Fruit fly (Drosophila melanogaster): ENCODE data around the gene CG2938.

Gene CG2938

DNA sequence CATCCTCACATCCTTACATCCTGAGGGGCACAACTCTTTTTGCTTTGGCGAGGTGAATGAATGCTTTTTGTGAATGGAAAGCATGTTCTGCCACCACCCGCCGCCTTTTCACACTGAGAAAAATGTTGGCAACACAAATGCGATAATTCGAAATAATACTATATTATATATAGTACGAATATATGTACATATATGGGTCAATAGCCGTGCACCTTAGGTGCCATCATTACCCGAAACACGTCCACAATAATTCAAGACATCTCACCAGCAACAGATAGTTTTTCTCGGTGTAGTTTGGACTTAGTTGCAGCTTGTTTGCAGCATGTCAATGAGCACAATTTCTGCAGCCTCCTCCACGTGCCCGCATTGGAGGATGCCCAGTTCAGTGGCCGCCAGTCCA, 4.6 kb downstream of the CG2938 start (continued):
- peak; percentile 6 for TF ChIP-seq dmrt11E (tag; optimal IDR thresholded peaks at IDR 0.05)
- TF ChIP-seq prd (optimal IDR thresholded peaks at IDR 0.05): no peak
- peak; percentile 65; the same call in 2 of the 3 replicates for TF ChIP-seq prd (GFP tag; IDR thresholded peaks at IDR 0.05)
- TF ChIP-seq CG18599 (GFP tag; optimal IDR thresholded peaks at IDR 0.05): peak; percentile 3
- peak; percentile 3 for TF ChIP-seq CG12769 (tag; optimal IDR thresholded peaks at IDR 0.05)
- TF ChIP-seq Xbp1 (GFP tag; optimal IDR thresholded peaks at IDR 0.05): peak; percentile 27
- no peak; the same call in 1 of the 2 replicates for TF ChIP-seq CG32532 (GFP tag; IDR thresholded peaks at IDR 0.05)
- TF ChIP-seq unpg (GFP tag; optimal IDR thresholded peaks at IDR 0.05): peak; percentile 30
- peak; percentile 49 for TF ChIP-seq sisA (GFP tag; IDR thresholded peaks at IDR 0.05)
- TF ChIP-seq chif (GFP tag; optimal IDR thresholded peaks at IDR 0.05): no peak
- TF ChIP-seq zen (tag; optimal IDR thresholded peaks at IDR 0.05): peak; percentile 12
- TF ChIP-seq Ets65A (GFP tag): peak; percentile 86
- TF ChIP-seq CG10147 (GFP tag; optimal IDR thresholded peaks at IDR 0.05): no peak
- TF ChIP-seq CG10959 (GFP tag; IDR thresholded peaks at IDR 0.05): peak; percentile 14; the same call in 1 of the 2 replicates
- TF ChIP-seq CG12942 (GFP tag; optimal IDR thresholded peaks at IDR 0.05): no peak

DNA sequence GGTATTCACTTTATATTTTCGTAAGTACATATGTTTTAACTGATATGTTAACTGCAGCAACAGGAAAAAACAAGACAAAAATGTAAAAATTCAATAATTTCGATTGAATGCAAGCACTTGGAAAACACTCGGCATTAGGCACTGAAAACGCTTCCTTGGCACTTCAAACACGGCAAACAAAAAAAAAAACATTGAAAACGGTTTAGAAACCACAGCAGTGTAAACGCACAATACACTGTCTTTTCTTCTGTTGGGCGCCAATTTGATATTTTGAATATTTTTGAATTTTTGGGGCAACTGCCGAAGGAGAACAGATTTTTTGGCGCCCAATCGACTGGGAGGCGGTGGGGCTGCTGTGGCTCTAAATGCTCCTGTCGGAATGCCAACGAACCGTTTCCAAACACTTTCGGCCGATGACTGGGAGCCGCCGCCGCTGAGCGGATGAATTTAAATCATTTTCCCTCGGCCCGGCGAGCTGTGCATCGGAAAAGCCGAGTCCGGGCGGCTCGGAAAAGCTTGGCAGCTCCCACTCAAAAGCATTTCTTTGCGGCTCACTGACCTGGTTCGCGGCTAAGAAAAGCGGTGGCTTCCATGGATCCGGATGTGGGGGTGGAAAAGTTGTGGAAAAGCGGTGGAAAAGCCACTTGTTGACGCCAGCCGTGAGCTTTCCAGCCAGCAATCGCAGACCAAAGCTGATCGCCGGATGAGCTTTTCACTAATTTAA, 5.6 kb downstream of the CG2938 start, which contains the start of gene CG42541:
CG42541 (minus strand) TSS at position 51 of the 724 bp plus-strand sequence.
- TF ChIP-seq HLH4C (GFP tag; IDR thresholded peaks at IDR 0.05; ENCODE audit: partially characterized antibody) (no peak), eyg (GFP tag; optimal IDR thresholded peaks at IDR 0.05) (no peak), CG34422 (GFP tag; IDR thresholded peaks at IDR 0.05) (0 out of 3 replicates have a peak, but pooled peaks have one; percentile 7), CG18011 (GFP tag; optimal IDR thresholded peaks at IDR 0.05) (peak; percentile 56), CG13287 (GFP tag; IDR thresholded peaks at IDR 0.05; ENCODE audit: partially characterized antibody) (no peak), CG12744 (GFP tag; optimal IDR thresholded peaks at IDR 0.05) (no peak), Antp (GFP tag; optimal IDR thresholded peaks at IDR 0.05) (no peak), br (optimal IDR thresholded peaks at IDR 0.05) (no peak), sna (GFP tag; IDR thresholded peaks at IDR 0.05; ENCODE audit: partially characterized antibody) (no peak), NfI (GFP tag; optimal IDR thresholded peaks at IDR 0.05) (no peak), pb (GFP tag; optimal IDR thresholded peaks at IDR 0.05) (no peak), scrt (GFP tag; optimal IDR thresholded peaks at IDR 0.05) (peak; percentile 97), CG7786 (GFP tag; optimal IDR thresholded peaks at IDR 0.05) (no peak), seq (GFP tag; IDR thresholded peaks at IDR 0.05) (peak; percentile 25; the same call in 1 of the 2 replicates), Dp (GFP tag; optimal IDR thresholded peaks at IDR 0.05) (peak; percentile 1), unc-4 (GFP tag; IDR thresholded peaks at IDR 0.05; ENCODE audit: partially characterized antibody) (0 out of 2 replicates have a peak, but pooled peaks have one; percentile 23), ind (GFP tag; optimal IDR thresholded peaks at IDR 0.05) (no peak), Deaf1 (tag; optimal IDR thresholded peaks at IDR 0.05) (peak; percentile 97), sens-2 (GFP tag; IDR thresholded peaks at IDR 0.05) (no peak), CG32772 (GFP tag; IDR thresholded peaks at IDR 0.05) (no peak), pzg (GFP tag; optimal IDR thresholded peaks at IDR 0.05) (peak; percentile 18), NC2β (GFP tag; optimal IDR thresholded peaks at IDR 0.05) (no peak), CG15601 (tag; optimal IDR thresholded peaks at IDR 0.05) (no peak), tio (GFP tag; optimal IDR thresholded peaks at IDR 0.05) (no peak), Sry-δ (GFP tag; optimal IDR thresholded peaks at IDR 0.05) (no peak), trem (tag; optimal IDR thresholded peaks at IDR 0.05) (no peak), Med (GFP tag) (peak; percentile 68), hbn (GFP tag; IDR thresholded peaks at IDR 0.05; ENCODE audit: partially characterized antibody) (no peak), CG14014 (GFP tag; IDR thresholded peaks at IDR 0.05) (no peak), CG15514 (GFP tag; optimal IDR thresholded peaks at IDR 0.05) (peak; percentile 63), repo (GFP tag; optimal IDR thresholded peaks at IDR 0.05) (no peak), CG13894 (tag; optimal IDR thresholded peaks at IDR 0.05) (peak; percentile 13), ab (GFP tag; optimal IDR thresholded peaks at IDR 0.05) (no peak), CG11456 (GFP tag; IDR thresholded peaks at IDR 0.05) (no peak)

Measured in whole organism, embryonic.